Worm (Caenorhabditis elegans) whole organism, L3 larva: ENCODE measurements around the gene T21H3.1.

Experiments used
- R02D3.7 ChIP-seq: fragments of 150-350 bp; optimal IDR thresholded peaks from 2 replicates; lab custom pipeline; 2014; ENCODE audit warnings: missing biosample characterization, missing genetic modification characterization
- ZK546.5 ChIP-seq: sonication (generic microtip); optimal IDR thresholded peaks from 2 replicates; lab custom pipeline; 2017; ENCODE audit warnings: missing biosample characterization, missing genetic modification characterization
- aly-2 ChIP-seq: fragments of 150-350 bp; optimal IDR thresholded peaks from 2 replicates; lab custom pipeline; 2014; ENCODE audit warnings: missing biosample characterization, missing genetic modification characterization
- ama-1 ChIP-seq: fragments of 150-350 bp; optimal IDR thresholded peaks from 2 replicates; lab custom pipeline; 2018
- ceh-16 ChIP-seq: sonication (generic microtip); optimal IDR thresholded peaks from 2 replicates; lab custom pipeline; 2017; ENCODE audit warnings: missing biosample characterization, missing genetic modification characterization
- ceh-28 ChIP-seq: fragments of 150-350 bp; optimal IDR thresholded peaks from 2 replicates; lab custom pipeline; 2014; ENCODE audit warnings: missing biosample characterization, missing genetic modification reagents, missing genetic modification characterization
- ceh-82 ChIP-seq: fragments of 150-350 bp; optimal IDR thresholded peaks from 2 replicates; lab custom pipeline; 2014; ENCODE audit warnings: missing biosample characterization, missing genetic modification characterization
- daf-12 ChIP-seq: fragments of 150-350 bp; optimal IDR thresholded peaks from 2 replicates; lab custom pipeline; 2014; ENCODE audit warnings: missing biosample characterization, missing genetic modification reagents, missing genetic modification characterization
- egl-27 ChIP-seq: sonication (generic microtip); optimal IDR thresholded peaks from 4 replicates; lab custom pipeline; 2017; ENCODE audit warnings: missing biosample characterization, missing genetic modification reagents, missing genetic modification characterization
- egl-5 ChIP-seq: fragments of 150-350 bp; optimal IDR thresholded peaks from 2 replicates; lab custom pipeline; 2017; ENCODE audit warnings: missing biosample characterization, missing genetic modification reagents, missing genetic modification characterization, inconsistent platforms
- elt-1 ChIP-seq: fragments of 150-350 bp; optimal IDR thresholded peaks from 2 replicates; lab custom pipeline; 2014; ENCODE audit warnings: missing biosample characterization, missing genetic modification characterization
- elt-2 ChIP-seq: sonication (generic microtip); optimal IDR thresholded peaks from 2 replicates; lab custom pipeline; 2016; ENCODE audit warnings: missing genetic modification reagents, mild to moderate bottlenecking, missing genetic modification characterization, missing compliant biosample characterization
- elt-3 ChIP-seq, 3 experiments: fragments of 150-350 bp in 1 of 3; sonication (generic microtip) in 2 of 3; optimal IDR thresholded peaks; 2 replicates in 2 of 3; 4 replicates in 1 of 3; lab custom pipeline; 2014 to 2017; ENCODE audit warnings: missing biosample characterization in 3 of 3, missing genetic modification characterization in 3 of 3
- eor-1 ChIP-seq, 2 experiments: fragments of 150-350 bp; optimal IDR thresholded peaks; 2 replicates each; lab custom pipeline; 2014 to 2018; ENCODE audit warnings: missing biosample characterization in 2 of 2, missing genetic modification characterization in 2 of 2
- fkh-10 ChIP-seq: sonication (generic microtip); optimal IDR thresholded peaks from 2 replicates; lab custom pipeline; 2017; ENCODE audit warnings: missing biosample characterization, missing genetic modification reagents, missing genetic modification characterization
- fkh-2 ChIP-seq: fragments of 150-350 bp; optimal IDR thresholded peaks from 2 replicates; lab custom pipeline; 2014; ENCODE audit warnings: missing biosample characterization, missing genetic modification reagents, missing genetic modification characterization
- fos-1 ChIP-seq: fragments of 150-350 bp; optimal IDR thresholded peaks from 2 replicates; lab custom pipeline; 2014; ENCODE audit warnings: missing biosample characterization, missing genetic modification characterization
- hmg-11 ChIP-seq: sonication (generic microtip); optimal IDR thresholded peaks from 2 replicates; lab custom pipeline; 2016; ENCODE audit warnings: missing genetic modification characterization, missing compliant biosample characterization
- jun-1 ChIP-seq: fragments of 150-350 bp; optimal IDR thresholded peaks from 2 replicates; lab custom pipeline; 2014; ENCODE audit warnings: missing biosample characterization, missing genetic modification reagents, missing genetic modification characterization
- lin-15B ChIP-seq: fragments of 150-350 bp; optimal IDR thresholded peaks from 2 replicates; lab custom pipeline; 2014; ENCODE audit warnings: missing biosample characterization, missing genetic modification characterization
- lsy-12 ChIP-seq: sonication (generic microtip); optimal IDR thresholded peaks from 2 replicates; lab custom pipeline; 2016; ENCODE audit warnings: mild to moderate bottlenecking, missing genetic modification characterization, missing compliant biosample characterization
- nfya-1 ChIP-seq: sonication (generic microtip); optimal IDR thresholded peaks from 2 replicates; lab custom pipeline; 2017; ENCODE audit warnings: missing genetic modification characterization, mild to moderate bottlenecking, missing compliant biosample characterization, antibody characterized with exemption, moderate library complexity; ENCODE audit not compliant: insufficient read depth
- nhr-11 ChIP-seq: fragments of 150-350 bp; optimal IDR thresholded peaks from 2 replicates; lab custom pipeline; 2014; ENCODE audit warnings: missing biosample characterization, missing genetic modification characterization
- nhr-237 ChIP-seq: fragments of 150-350 bp; optimal IDR thresholded peaks from 2 replicates; lab custom pipeline; 2014; ENCODE audit warnings: missing biosample characterization, missing genetic modification characterization
- nhr-25 ChIP-seq: sonication (generic microtip); optimal IDR thresholded peaks from 2 replicates; lab custom pipeline; 2017; ENCODE audit warnings: missing biosample characterization, missing genetic modification characterization
- nhr-28 ChIP-seq: fragments of 150-350 bp; optimal IDR thresholded peaks from 2 replicates; lab custom pipeline; 2014; ENCODE audit warnings: missing biosample characterization, missing genetic modification characterization
- nhr-43 ChIP-seq: sonication (generic microtip); optimal IDR thresholded peaks from 2 replicates; lab custom pipeline; 2016; ENCODE audit warnings: mild to moderate bottlenecking, missing genetic modification characterization, missing compliant biosample characterization; ENCODE audit not compliant: poor library complexity, severe bottlenecking
- nhr-67 ChIP-seq: fragments of 150-350 bp; optimal IDR thresholded peaks from 2 replicates; lab custom pipeline; 2014; ENCODE audit warnings: missing biosample characterization, missing genetic modification characterization
- nhr-77 ChIP-seq: fragments of 150-350 bp; optimal IDR thresholded peaks from 2 replicates; lab custom pipeline; 2014; ENCODE audit warnings: missing biosample characterization, missing genetic modification characterization
- pqm-1 ChIP-seq: fragments of 150-350 bp; optimal IDR thresholded peaks from 2 replicates; lab custom pipeline; 2017; ENCODE audit warnings: missing biosample characterization, missing genetic modification characterization, inconsistent platforms
- skn-1 ChIP-seq: fragments of 150-350 bp; optimal IDR thresholded peaks from 2 replicates; lab custom pipeline; 2014; ENCODE audit warnings: missing biosample characterization, missing genetic modification characterization
- unc-62 ChIP-seq: fragments of 150-350 bp; sonication (generic microtip); optimal IDR thresholded peaks from 4 replicates; lab custom pipeline; 2014; ENCODE audit warnings: missing biosample characterization, missing genetic modification reagents, missing genetic modification characterization
- zag-1 ChIP-seq: fragments of 150-350 bp; optimal IDR thresholded peaks from 2 replicates; lab custom pipeline; 2014; ENCODE audit warnings: missing biosample characterization, missing genetic modification characterization
- ztf-11 ChIP-seq: fragments of 150-350 bp; optimal IDR thresholded peaks from 2 replicates; lab custom pipeline; 2014; ENCODE audit warnings: missing biosample characterization, missing genetic modification characterization
- ztf-4 ChIP-seq: fragments of 150-350 bp; optimal IDR thresholded peaks from 2 replicates; lab custom pipeline; 2014; ENCODE audit warnings: missing biosample characterization, missing genetic modification characterization

T21H3.1 gene

DNA sequence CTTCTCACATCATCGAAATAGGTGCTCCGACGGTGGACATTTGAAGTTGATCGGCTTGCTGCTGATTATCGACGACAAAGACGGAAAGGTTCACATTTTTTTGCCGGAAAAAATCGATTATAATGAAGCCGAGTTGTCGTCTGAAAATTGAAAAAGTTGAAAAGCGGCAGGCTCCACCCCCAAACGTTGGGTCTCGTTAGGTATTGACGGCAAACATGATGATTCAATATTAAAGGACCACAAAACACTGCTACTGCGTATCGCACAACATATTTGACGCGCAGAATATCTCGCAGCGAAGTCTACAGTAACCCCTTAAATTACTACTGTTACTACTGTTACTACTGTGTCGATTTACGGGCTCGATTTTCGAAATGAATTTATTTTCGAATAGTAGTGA is 18.3 kb upstream of the T21H3.1 start:
- TF ChIP-seq unc-62 (GFP tag; lab: Kevin White, UChicago) = no peak
- TF ChIP-seq eor-1 (tag; optimal IDR thresholded peaks at IDR 0.05; lab: Kevin White, UChicago) = no peak
- TF ChIP-seq lsy-12 (tag; lab: Kevin White, UChicago) = peak; percentile 70
- TF ChIP-seq pqm-1 (tag; lab: Kevin White, UChicago) = no peak
- TF ChIP-seq nhr-43 (tag; lab: Kevin White, UChicago) = peak; percentile 33
- peak; percentile 75 for TF ChIP-seq ama-1 (lab: Kevin White, UChicago)
- TF ChIP-seq ztf-4 (tag; lab: Kevin White, UChicago) = peak; percentile 64
- no peak for TF ChIP-seq ceh-82
- TF ChIP-seq ceh-16 = no peak
- TF ChIP-seq, all 47 proteins: peak for 4

DNA sequence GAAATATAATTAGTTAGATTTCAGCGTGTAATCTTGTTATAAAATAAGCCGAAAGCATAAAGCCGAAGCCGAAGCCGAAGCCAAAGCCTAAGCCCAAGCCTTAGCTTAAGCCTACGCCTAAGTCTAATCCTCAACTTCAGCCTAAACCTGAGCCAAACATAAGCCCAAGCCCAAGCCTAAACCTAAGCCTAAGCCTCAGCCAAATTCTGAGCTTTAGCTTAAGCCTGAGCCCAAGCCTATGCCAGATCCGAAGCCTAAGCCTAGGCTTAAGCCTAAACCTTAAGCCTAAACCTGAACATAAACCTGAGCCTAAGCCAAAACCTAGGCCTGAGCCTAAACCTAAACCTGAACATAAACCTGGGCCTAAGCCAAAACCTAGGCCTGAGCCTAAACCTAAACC is 15.8 kb upstream of the T21H3.1 start:
- TF ChIP-seq ZK546.5 = no peak
- TF ChIP-seq lsy-12 (tag; lab: Kevin White, UChicago) = no peak
- no peak for TF ChIP-seq R02D3.7
- TF ChIP-seq fos-1 = no peak
- TF ChIP-seq elt-1 (tag; lab: Kevin White, UChicago) = no peak
- no peak for TF ChIP-seq nhr-67
- TF ChIP-seq jun-1 = no peak
- TF ChIP-seq nhr-28 (tag; lab: Kevin White, UChicago) = no peak
- no peak for TF ChIP-seq egl-27
- no peak for TF ChIP-seq lin-15B (tag; lab: Kevin White, UChicago)
- TF ChIP-seq ceh-28 (tag; lab: Kevin White, UChicago) = no peak
- no peak for TF ChIP-seq eor-1 (tag; optimal IDR thresholded peaks at IDR 0.05; lab: Kevin White, UChicago)
- TF ChIP-seq daf-12 = no peak
- no peak for TF ChIP-seq nhr-237 (tag; lab: Kevin White, UChicago)
- TF ChIP-seq elt-3 (tag; optimal IDR thresholded peaks at IDR 0.05; lab: Kevin White, UChicago) = no peak
- TF ChIP-seq ztf-11 (tag; lab: Kevin White, UChicago) = no peak
- no peak for TF ChIP-seq ceh-16
- TF ChIP-seq, all 47 proteins: peak for 0

DNA sequence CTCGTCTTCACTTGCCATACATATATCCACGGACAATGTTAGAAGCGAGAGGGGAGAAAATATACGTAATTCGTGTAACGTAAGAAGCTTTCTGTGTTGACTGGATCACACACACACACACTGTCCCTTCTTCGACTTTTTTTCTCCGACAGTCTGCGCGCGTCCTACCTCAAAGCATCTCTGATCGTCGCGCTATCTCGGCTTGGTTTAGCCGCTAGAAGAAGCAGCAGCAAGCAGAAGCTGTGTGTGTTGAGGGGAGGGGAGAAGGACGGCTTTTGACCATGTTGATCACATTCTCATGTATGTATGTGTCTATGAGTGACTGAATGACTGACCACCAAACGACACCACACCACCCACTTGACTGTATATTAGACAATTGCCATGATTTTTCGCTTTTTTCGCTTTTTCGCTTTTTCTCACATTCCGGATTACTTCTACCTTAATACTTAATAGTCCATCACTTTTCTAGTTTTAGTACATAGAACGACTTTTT is 12.3 kb upstream of the T21H3.1 start, which contains the start of gene T21H3.5:
T21H3.5 (minus strand) TSS at position 98 of the 496 bp plus-strand sequence.
- no peak for TF ChIP-seq nhr-77 (tag; lab: Kevin White, UChicago)
- no peak for TF ChIP-seq nhr-11 (tag; lab: Kevin White, UChicago)
- peak; percentile 12 for TF ChIP-seq nhr-25 (tag; lab: Kevin White, UChicago)

DNA sequence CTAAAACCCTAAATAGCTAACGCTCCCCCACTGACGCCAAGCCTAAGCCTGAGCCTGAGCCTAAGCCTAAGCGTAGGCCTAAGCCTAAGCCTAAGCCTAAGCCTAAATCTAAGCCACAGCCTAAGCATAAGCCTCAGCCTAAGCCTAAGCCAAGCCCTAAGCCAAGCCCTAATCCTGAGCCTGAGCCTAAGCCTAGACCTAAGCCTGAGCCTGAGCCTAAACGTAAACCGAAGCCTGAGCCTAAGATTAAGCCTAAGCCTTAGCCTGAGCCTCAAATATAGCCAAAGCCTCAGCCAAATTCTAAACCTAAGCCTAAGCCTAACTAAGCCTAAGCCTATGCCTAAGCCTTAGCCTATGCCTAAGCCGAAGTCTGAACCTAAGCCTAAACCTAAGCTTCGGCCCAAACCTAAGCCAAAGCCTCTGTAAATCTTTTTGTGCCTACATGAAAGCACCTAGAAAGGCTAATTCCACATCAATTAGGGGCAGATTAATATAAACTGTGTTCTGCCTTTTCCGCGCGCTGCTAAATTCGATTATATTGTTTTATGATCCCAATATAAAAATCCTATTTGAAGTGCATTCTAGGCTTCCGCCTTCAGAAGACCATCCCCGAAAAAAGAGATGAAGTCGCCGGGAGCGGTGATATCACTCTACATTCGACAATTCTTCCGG is 11.3 kb upstream of the T21H3.1 start, which contains the start of gene ptr-16:
ptr-16 (plus strand) TSS at position 622 of the 672 bp plus-strand sequence.
- TF ChIP-seq nhr-11 (tag; lab: Kevin White, UChicago) (no peak), hmg-11 (no peak), fkh-2 (tag; lab: Kevin White, UChicago) (no peak), ztf-4 (tag; lab: Kevin White, UChicago) (no peak), daf-12 (no peak), skn-1 (no peak), zag-1 (tag; lab: Kevin White, UChicago) (no peak), aly-2 (tag; lab: Kevin White, UChicago) (no peak), fkh-10 (GFP tag; lab: Kevin White, UChicago) (no peak)

DNA sequence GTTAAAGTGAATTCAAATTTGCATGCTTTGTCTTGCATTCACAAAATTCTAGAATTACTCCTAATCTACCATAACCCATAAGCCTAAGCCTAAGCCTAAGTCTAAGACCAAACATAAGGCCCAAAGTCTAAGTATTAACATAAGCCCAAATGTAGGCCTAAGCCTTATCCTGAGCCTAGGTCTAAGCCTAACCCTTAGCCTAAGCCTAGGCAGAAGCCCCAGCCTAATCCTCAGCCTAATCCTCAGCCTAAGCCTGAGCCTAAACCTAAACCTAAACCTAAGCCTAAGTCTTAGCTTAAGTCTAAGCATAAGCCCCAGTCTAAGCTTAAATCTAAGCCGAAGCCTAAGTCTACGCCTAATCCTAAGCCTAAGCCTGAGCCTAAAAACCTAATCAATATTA is 5.9 kb upstream of the T21H3.1 start:
- no peak for TF ChIP-seq eor-1 (tag; optimal IDR thresholded peaks at IDR 0.05; lab: Kevin White, UChicago)

DNA sequence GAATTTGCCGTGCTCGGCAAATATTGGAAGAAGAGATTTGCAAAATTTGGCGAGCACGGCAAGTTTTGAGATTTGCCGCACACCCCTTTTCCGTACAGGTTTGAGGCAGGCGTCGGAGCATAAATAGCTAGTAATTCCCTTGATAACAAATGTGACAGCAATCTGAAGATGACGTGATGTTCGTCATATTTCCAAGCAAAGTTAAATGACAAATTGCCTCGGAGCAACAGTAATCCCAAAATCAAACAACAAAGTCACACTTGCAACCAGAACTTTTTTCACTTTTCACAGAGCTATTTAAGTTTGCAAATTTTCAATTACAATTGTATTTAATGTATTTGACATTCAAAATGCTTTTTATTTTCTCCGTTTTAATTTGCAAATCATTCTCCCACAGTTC is 2.8 kb downstream of the T21H3.1 start, which contains the start of gene F25A2.1:
F25A2.1 (plus strand) TSS at position 301 of the 400 bp plus-strand sequence.
- no peak for TF ChIP-seq nhr-28 (tag; lab: Kevin White, UChicago)
- TF ChIP-seq jun-1 = no peak
- TF ChIP-seq eor-1 (tag; optimal IDR thresholded peaks at IDR 0.05; lab: Kevin White, UChicago) = no peak
- no peak for TF ChIP-seq egl-5 (tag; lab: Kevin White, UChicago)
- no peak for TF ChIP-seq nhr-67
- TF ChIP-seq elt-2 (tag; lab: Kevin White, UChicago) = peak; percentile 12
- no peak for TF ChIP-seq nhr-237 (tag; lab: Kevin White, UChicago)
- TF ChIP-seq nfya-1 (tag; lab: Kevin White, UChicago) = no peak
